Worm (Caenorhabditis elegans) whole organism, mixed stage, embryonic: ENCODE results near the gene W05H9.2.

ENCODE experiments used
- M03D4.4 ChIP-seq: sonication (generic microtip); optimal IDR thresholded peaks from 2 replicates; lab custom pipeline; 2017; ENCODE audit warnings: mild to moderate bottlenecking, missing genetic modification characterization, missing compliant biosample characterization
- bed-3 ChIP-seq: fragments of 200-800 bp; sonication (Bioruptor generic); optimal IDR thresholded peaks from 3 replicates; lab custom pipeline; 2018; ENCODE audit warnings: mild to moderate bottlenecking, missing genetic modification characterization, moderate library complexity, missing compliant biosample characterization
- blmp-1 ChIP-seq: fragments of 150-350 bp; optimal IDR thresholded peaks from 2 replicates; lab custom pipeline; 2014; ENCODE audit warnings: missing biosample characterization, missing genetic modification characterization
- ceh-39 ChIP-seq: fragments of 150-350 bp; optimal IDR thresholded peaks from 2 replicates; lab custom pipeline; 2014; ENCODE audit warnings: missing biosample characterization, missing genetic modification characterization
- ceh-43 ChIP-seq: fragments of 200-800 bp; sonication (Bioruptor generic); optimal IDR thresholded peaks from 2 replicates; lab custom pipeline; 2018; ENCODE audit warnings: mild to moderate bottlenecking, missing genetic modification characterization, moderate library complexity, missing compliant biosample characterization
- ceh-83 ChIP-seq: fragments of 200-800 bp; sonication (Bioruptor generic); optimal IDR thresholded peaks from 2 replicates; lab custom pipeline; 2018; ENCODE audit warnings: mild to moderate bottlenecking, missing genetic modification characterization, missing compliant biosample characterization
- ces-1 ChIP-seq: fragments of 150-350 bp; optimal IDR thresholded peaks from 2 replicates; lab custom pipeline; 2014; ENCODE audit warnings: missing biosample characterization, missing genetic modification reagents, missing genetic modification characterization
- cnd-1 ChIP-seq: fragments of 200-800 bp; sonication (Bioruptor generic); optimal IDR thresholded peaks from 2 replicates; lab custom pipeline; 2018; ENCODE audit warnings: mild to moderate bottlenecking, missing genetic modification characterization, missing compliant biosample characterization
- drap-1 ChIP-seq: fragments of 200-800 bp; sonication (Bioruptor generic); optimal IDR thresholded peaks from 3 replicates; lab custom pipeline; 2018; ENCODE audit warnings: mild to moderate bottlenecking, missing genetic modification characterization, missing compliant biosample characterization
- elt-1 ChIP-seq: sonication (generic microtip); optimal IDR thresholded peaks from 2 replicates; lab custom pipeline; 2017; ENCODE audit warnings: missing genetic modification characterization, mild to moderate bottlenecking, missing compliant biosample characterization, antibody characterized with exemption, moderate library complexity, borderline replicate concordance; ENCODE audit not compliant: insufficient read depth
- elt-3 ChIP-seq: fragments of 150-350 bp; optimal IDR thresholded peaks from 2 replicates; lab custom pipeline; 2014; ENCODE audit warnings: missing biosample characterization, missing genetic modification characterization
- flh-1 ChIP-seq: fragments of 200-800 bp; sonication (Bioruptor generic); optimal IDR thresholded peaks from 2 replicates; lab custom pipeline; 2018; ENCODE audit warnings: mild to moderate bottlenecking, missing genetic modification characterization, moderate library complexity, missing compliant biosample characterization
- ham-2 ChIP-seq: fragments of 200-800 bp; sonication (Bioruptor generic); optimal IDR thresholded peaks from 2 replicates; lab custom pipeline; 2018; ENCODE audit warnings: mild to moderate bottlenecking, missing genetic modification characterization, missing compliant biosample characterization
- hlh-1 ChIP-seq: fragments of 150-350 bp; optimal IDR thresholded peaks from 2 replicates; lab custom pipeline; 2014; ENCODE audit warnings: missing biosample characterization, missing genetic modification reagents, missing genetic modification characterization
- lin-13 ChIP-seq: fragments of 150-350 bp; optimal IDR thresholded peaks from 2 replicates; lab custom pipeline; 2014; ENCODE audit warnings: missing biosample characterization, missing genetic modification characterization
- lin-32 ChIP-seq: fragments of 200-800 bp; sonication (Bioruptor generic); optimal IDR thresholded peaks from 2 replicates; lab custom pipeline; 2018; ENCODE audit warnings: mild to moderate bottlenecking, missing genetic modification characterization, missing compliant biosample characterization
- lsy-2 ChIP-seq: fragments of 150-350 bp; optimal IDR thresholded peaks from 2 replicates; lab custom pipeline; 2014; ENCODE audit warnings: missing biosample characterization, missing genetic modification characterization
- mab-5 ChIP-seq: fragments of 150-350 bp; optimal IDR thresholded peaks from 2 replicates; lab custom pipeline; 2014; ENCODE audit warnings: missing biosample characterization, missing genetic modification characterization
- mep-1 ChIP-seq: fragments of 150-350 bp; optimal IDR thresholded peaks from 2 replicates; lab custom pipeline; 2017; ENCODE audit warnings: missing biosample characterization, missing genetic modification reagents, missing genetic modification characterization, inconsistent platforms
- mls-2 ChIP-seq: sonication (generic microtip); optimal IDR thresholded peaks from 2 replicates; lab custom pipeline; 2016; ENCODE audit warnings: mild to moderate bottlenecking, missing genetic modification characterization, moderate library complexity, missing compliant biosample characterization
- nhr-12 ChIP-seq: fragments of 150-350 bp; optimal IDR thresholded peaks from 2 replicates; lab custom pipeline; 2014; ENCODE audit warnings: missing biosample characterization, missing genetic modification characterization
- nhr-2 ChIP-seq: fragments of 150-350 bp; optimal IDR thresholded peaks from 2 replicates; lab custom pipeline; 2014; ENCODE audit warnings: missing biosample characterization, missing genetic modification characterization
- nhr-237 ChIP-seq: fragments of 150-350 bp; optimal IDR thresholded peaks from 2 replicates; lab custom pipeline; 2014; ENCODE audit warnings: missing biosample characterization, missing genetic modification characterization
- nhr-28 ChIP-seq: fragments of 150-350 bp; optimal IDR thresholded peaks from 2 replicates; lab custom pipeline; 2014; ENCODE audit warnings: missing biosample characterization, missing genetic modification characterization
- nhr-76 ChIP-seq: sonication (generic microtip); optimal IDR thresholded peaks from 2 replicates; lab custom pipeline; 2017; ENCODE audit warnings: missing biosample characterization, missing genetic modification characterization
- pha-4 ChIP-seq: fragments of 150-350 bp; optimal IDR thresholded peaks from 2 replicates; lab custom pipeline; 2018; ENCODE audit warnings: missing biosample characterization, missing genetic modification reagents, missing genetic modification characterization
- sem-2 ChIP-seq: fragments of 200-800 bp; sonication (Bioruptor generic); optimal IDR thresholded peaks from 2 replicates; lab custom pipeline; 2018; ENCODE audit warnings: mild to moderate bottlenecking, missing genetic modification characterization, missing compliant biosample characterization
- snpc-4 ChIP-seq: fragments of 150-350 bp; optimal IDR thresholded peaks from 2 replicates; lab custom pipeline; 2014; ENCODE audit warnings: missing biosample characterization, missing genetic modification characterization
- sptf-1 ChIP-seq: sonication (generic microtip); optimal IDR thresholded peaks from 2 replicates; lab custom pipeline; 2017; ENCODE audit warnings: mild to moderate bottlenecking, missing genetic modification characterization, moderate library complexity, missing compliant biosample characterization
- tbx-8 ChIP-seq: fragments of 200-800 bp; sonication (Bioruptor generic); optimal IDR thresholded peaks from 2 replicates; lab custom pipeline; 2018; ENCODE audit warnings: mild to moderate bottlenecking, missing genetic modification characterization, moderate library complexity, missing compliant biosample characterization
- unc-120 ChIP-seq: sonication (generic microtip); optimal IDR thresholded peaks from 2 replicates; lab custom pipeline; 2017; ENCODE audit warnings: missing genetic modification characterization, missing compliant biosample characterization; ENCODE audit not compliant: poor library complexity, severe bottlenecking
- unc-39 ChIP-seq: fragments of 150-350 bp; optimal IDR thresholded peaks from 2 replicates; lab custom pipeline; 2014; ENCODE audit warnings: missing biosample characterization, missing genetic modification characterization
- unc-62 ChIP-seq: fragments of 150-350 bp; optimal IDR thresholded peaks from 2 replicates; lab custom pipeline; 2014; ENCODE audit warnings: missing biosample characterization, missing genetic modification reagents, missing genetic modification characterization
- zip-8 ChIP-seq: fragments of 150-350 bp; optimal IDR thresholded peaks from 2 replicates; lab custom pipeline; 2014; ENCODE audit warnings: missing biosample characterization, missing genetic modification characterization
- ztf-11 ChIP-seq: fragments of 150-350 bp; optimal IDR thresholded peaks from 2 replicates; lab custom pipeline; 2014; ENCODE audit warnings: missing biosample characterization, missing genetic modification characterization

W05H9.2 gene

ce11 chrX:6289038-6289437 is 22.2 kb downstream of the W05H9.2 start:
- no peak for TF ChIP-seq lin-13 (tag; lab: Kevin White, UChicago)
- no peak for TF ChIP-seq lsy-2 (tag; lab: Kevin White, UChicago)
- TF ChIP-seq unc-120 = no peak
- no peak for TF ChIP-seq ceh-39 (tag; lab: Kevin White, UChicago)
- TF ChIP-seq sptf-1 (tag; lab: Kevin White, UChicago) = no peak
- no peak for TF ChIP-seq nhr-28 (tag; lab: Kevin White, UChicago)
- no peak for TF ChIP-seq cnd-1 (tag; lab: Kevin White, UChicago)
- TF ChIP-seq elt-3 (tag; lab: Kevin White, UChicago) = no peak
- TF ChIP-seq ces-1 = no peak
- TF ChIP-seq hlh-1 (tag; lab: Kevin White, UChicago) = no peak
- no peak for TF ChIP-seq blmp-1 (tag; lab: Kevin White, UChicago)
- no peak for TF ChIP-seq nhr-12 (tag; lab: Kevin White, UChicago)
- no peak for TF ChIP-seq ceh-43 (GFP tag; lab: Kevin White, UChicago)
- TF ChIP-seq mab-5 (tag; lab: Kevin White, UChicago) = no peak

- TF ChIP-seq hlh-1 (tag; lab: Kevin White, UChicago) = peak; percentile 56
- no peak for TF ChIP-seq unc-120
- no peak for TF ChIP-seq elt-1 (tag; lab: Kevin White, UChicago)
- TF ChIP-seq tbx-8 (GFP tag; lab: Kevin White, UChicago) = no peak
- TF ChIP-seq ztf-11 (tag; lab: Kevin White, UChicago) = no peak
Observed at ce11 chrX:6291632-6292031, 24.8 kb downstream of the W05H9.2 start, which contains the start of gene lev-9. Gene lev-9, minus strand, starts transcription at chrX:6291732.

ce11 chrX:6292143-6292542 is 25.3 kb downstream of the W05H9.2 start:
- TF ChIP-seq mep-1 (tag; lab: Kevin White, UChicago) = peak; percentile 11
- no peak for TF ChIP-seq nhr-12 (tag; lab: Kevin White, UChicago)
- TF ChIP-seq bed-3 (GFP tag; lab: Kevin White, UChicago) = peak; percentile 89
- no peak for TF ChIP-seq nhr-76 (tag; lab: Kevin White, UChicago)
- TF ChIP-seq unc-120 = peak; percentile 95
- TF ChIP-seq lsy-2 (tag; lab: Kevin White, UChicago) = peak; percentile 57
- peak; percentile 96 for TF ChIP-seq mls-2
- peak; percentile 86 for TF ChIP-seq tbx-8 (GFP tag; lab: Kevin White, UChicago)
- TF ChIP-seq M03D4.4 (tag; lab: Kevin White, UChicago) = peak; percentile 95
- peak; percentile 29 for TF ChIP-seq lin-13 (tag; lab: Kevin White, UChicago)
- peak; percentile 46 for TF ChIP-seq pha-4 (tag; lab: Kevin White, UChicago)
- peak; percentile 94 for TF ChIP-seq cnd-1 (tag; lab: Kevin White, UChicago)
- peak; percentile 41 for TF ChIP-seq unc-62
- peak; percentile 19 for TF ChIP-seq nhr-2 (tag; lab: Kevin White, UChicago)
- peak; percentile 20 for TF ChIP-seq ces-1
- TF ChIP-seq ceh-83 (GFP tag; lab: Kevin White, UChicago) = peak; percentile 95
- peak; percentile 94 for TF ChIP-seq drap-1 (GFP tag; lab: Kevin White, UChicago)
- TF ChIP-seq nhr-28 (tag; lab: Kevin White, UChicago) = no peak
- peak; percentile 87 for TF ChIP-seq lin-32
- TF ChIP-seq unc-39 (tag; lab: Kevin White, UChicago) = no peak
- peak; percentile 51 for TF ChIP-seq mab-5 (tag; lab: Kevin White, UChicago)
- peak; percentile 89 for TF ChIP-seq sem-2 (GFP tag; lab: Kevin White, UChicago)
- no peak for TF ChIP-seq snpc-4
- no peak for TF ChIP-seq zip-8 (tag; lab: Kevin White, UChicago)
- peak; percentile 0 for TF ChIP-seq ceh-39 (tag; lab: Kevin White, UChicago)
- peak; percentile 4 for TF ChIP-seq hlh-1 (tag; lab: Kevin White, UChicago)
- TF ChIP-seq sptf-1 (tag; lab: Kevin White, UChicago) = peak; percentile 97
- TF ChIP-seq flh-1 (GFP tag; lab: Kevin White, UChicago) = peak; percentile 79
- peak; percentile 47 for TF ChIP-seq elt-1 (tag; lab: Kevin White, UChicago)
- peak; percentile 90 for TF ChIP-seq ceh-43 (GFP tag; lab: Kevin White, UChicago)
- peak; percentile 88 for TF ChIP-seq ham-2
- TF ChIP-seq ztf-11 (tag; lab: Kevin White, UChicago) = no peak
- TF ChIP-seq blmp-1 (tag; lab: Kevin White, UChicago) = no peak
- no peak for TF ChIP-seq elt-3 (tag; lab: Kevin White, UChicago)
- peak; percentile 32 for TF ChIP-seq nhr-237 (tag; lab: Kevin White, UChicago)
- TF ChIP-seq, all 35 proteins: peak for 26
